Fruit fly (Drosophila melanogaster) whole organism, pupa: ENCODE data around the gene Teh1.

ENCODE experiments used
- CG10348 ChIP-seq: fragments of 200-800 bp; sonication (Bioruptor generic); IDR thresholded peaks from 2 replicates; pipeline ENCODE4 v1.3.6; 2022; ENCODE audit warnings: missing biosample characterization, missing genetic modification characterization
- CG13204 ChIP-seq: fragments of 200-800 bp; sonication (Bioruptor generic); optimal IDR thresholded peaks from 2 replicates; lab custom pipeline; 2018; ENCODE audit warnings: missing biosample characterization, mild to moderate bottlenecking, missing genetic modification characterization, moderate library complexity
- CG14655 ChIP-seq: fragments of 200-800 bp; sonication (Bioruptor generic); optimal IDR thresholded peaks from 3 replicates; lab custom pipeline; 2017; ENCODE audit warnings: mild to moderate bottlenecking, missing biosample characterization, missing genetic modification reagents, missing genetic modification characterization
- CG15710 ChIP-seq: fragments of 200-800 bp; sonication (Bioruptor generic); optimal IDR thresholded peaks from 2 replicates; lab custom pipeline; 2018; ENCODE audit warnings: missing biosample characterization, mild to moderate bottlenecking, missing genetic modification characterization, moderate library complexity
- CG34367 ChIP-seq: fragments of 200-800 bp; sonication (Bioruptor generic); optimal IDR thresholded peaks from 2 replicates; lab custom pipeline; 2018; ENCODE audit warnings: missing biosample characterization, mild to moderate bottlenecking, missing genetic modification characterization
- CG4496 ChIP-seq: fragments of 200-800 bp; sonication (Bioruptor generic); IDR thresholded peaks from 3 replicates; pipeline ENCODE4 v1.3.6; 2022; ENCODE audit warnings: missing biosample characterization, missing genetic modification characterization
- CG8301 ChIP-seq: fragments of 200-800 bp; sonication (Bioruptor generic); optimal IDR thresholded peaks from 2 replicates; lab custom pipeline; 2018; ENCODE audit warnings: missing biosample characterization, mild to moderate bottlenecking, missing genetic modification characterization
- CG9948 ChIP-seq: fragments of 200-800 bp; sonication (Bioruptor generic); optimal IDR thresholded peaks from 2 replicates; lab custom pipeline; 2018; ENCODE audit warnings: missing biosample characterization, mild to moderate bottlenecking, missing genetic modification characterization, moderate library complexity
- D1 ChIP-seq: fragments of 200-800 bp; sonication (Bioruptor generic); optimal IDR thresholded peaks from 2 replicates; lab custom pipeline; 2018; ENCODE audit warnings: missing biosample characterization, mild to moderate bottlenecking, missing genetic modification characterization, moderate library complexity
- Pif1A ChIP-seq: fragments of 200-800 bp; sonication (Bioruptor generic); optimal IDR thresholded peaks from 3 replicates; lab custom pipeline; 2016; ENCODE audit warnings: missing biosample characterization, missing genetic modification characterization
- Snoo ChIP-seq: fragments of 200-800 bp; sonication (Bioruptor generic); optimal IDR thresholded peaks from 3 replicates; lab custom pipeline; 2017; ENCODE audit warnings: missing biosample characterization, mild to moderate bottlenecking, missing genetic modification characterization, inconsistent platforms
- rn ChIP-seq: fragments of 200-800 bp; sonication (Bioruptor generic); IDR thresholded peaks from 2 replicates; pipeline ENCODE4 v1.3.6; 2022; ENCODE audit warnings: missing biosample characterization, missing genetic modification characterization

- TF ChIP-seq CG10348 (GFP tag; lab: Robert Waterston, UW) (no peak), Snoo (tag; lab: Kevin White, UChicago) (no peak), CG9948 (no peak), CG34367 (no peak), CG13204 (GFP tag; lab: Kevin White, UChicago) (no peak), CG14655 (no peak), D1 (no peak), CG4496 (no peak), CG15710 (tag; lab: Kevin White, UChicago) (no peak), rn (no peak), CG8301 (tag; lab: Kevin White, UChicago) (no peak), Pif1A (GFP tag; lab: Kevin White, UChicago) (no peak)
These were observed 23.6 kb upstream of the Teh1 start for dm6 chr3R:9891527-9891926.
